Fruit fly (Drosophila melanogaster) whole organism: ENCODE data around the gene sinah.

Source experiments
- CG8478 ChIP-seq: fragments of >200 bp; optimal IDR thresholded peaks from 2 replicates; lab custom pipeline; 2018; ENCODE audit warnings: inconsistent platforms
- Dll ChIP-seq: fragments of >200 bp; optimal IDR thresholded peaks from 2 replicates; lab custom pipeline; 2017
- EcR ChIP-seq, 2 experiments: fragments of >200 bp; optimal IDR thresholded peaks; 2 replicates each; lab custom pipeline; 2017; ENCODE audit warnings: missing biosample characterization in 2 of 2, missing genetic modification characterization in 2 of 2, missing genetic modification reagents in 2 of 2
- pan ChIP-seq: fragments of >200 bp; optimal IDR thresholded peaks from 2 replicates; lab custom pipeline; 2017
- psq ChIP-seq: fragments of >200 bp; optimal IDR thresholded peaks from 2 replicates; lab custom pipeline; 2017
- usp ChIP-seq: fragments of >200 bp; optimal IDR thresholded peaks from 2 replicates; lab custom pipeline; 2017; ENCODE audit warnings: missing biosample characterization, missing genetic modification characterization, mixed read lengths

Gene sinah

dm6 chr3L:16878830-16879536 is 20.1 kb downstream of the sinah start:
- TF ChIP-seq Dll (lab: Kevin White, UChicago): no peak
- TF ChIP-seq psq: no peak
- no peak for TF ChIP-seq CG8478 (lab: Kevin White, UChicago)
- TF ChIP-seq pan: no peak
- TF ChIP-seq EcR (GFP tag; optimal IDR thresholded peaks at IDR 0.05; lab: Kevin White, UChicago): no peak
- TF ChIP-seq usp (GFP tag; lab: Kevin White, UChicago): no peak

dm6 chr3L:16881097-16881496 is 22.2 kb downstream of the sinah start:
- no peak for TF ChIP-seq pan
- TF ChIP-seq usp (GFP tag; lab: Kevin White, UChicago): no peak
- TF ChIP-seq EcR (GFP tag; optimal IDR thresholded peaks at IDR 0.05; lab: Kevin White, UChicago): no peak
- no peak for TF ChIP-seq psq
- no peak for TF ChIP-seq CG8478 (lab: Kevin White, UChicago)
- TF ChIP-seq Dll (lab: Kevin White, UChicago): no peak

dm6 chr3L:16884037-16884436 is 25.2 kb downstream of the sinah start:
- no peak for TF ChIP-seq Dll (lab: Kevin White, UChicago)
- TF ChIP-seq pan: no peak
- TF ChIP-seq psq: no peak
- no peak for TF ChIP-seq usp (GFP tag; lab: Kevin White, UChicago)
- no peak for TF ChIP-seq CG8478 (lab: Kevin White, UChicago)
- TF ChIP-seq EcR (GFP tag; optimal IDR thresholded peaks at IDR 0.05; lab: Kevin White, UChicago): no peak

dm6 chr3L:16885042-16885441 is 26.2 kb downstream of the sinah start:
- TF ChIP-seq psq (no peak), EcR (GFP tag; optimal IDR thresholded peaks at IDR 0.05; lab: Kevin White, UChicago) (no peak), Dll (lab: Kevin White, UChicago) (no peak), CG8478 (lab: Kevin White, UChicago) (no peak), pan (no peak), usp (GFP tag; lab: Kevin White, UChicago) (no peak)

dm6 chr3L:16886179-16886930 is 27.5 kb downstream of the sinah start:
- no peak for TF ChIP-seq EcR (GFP tag; optimal IDR thresholded peaks at IDR 0.05; lab: Kevin White, UChicago)
- TF ChIP-seq Dll (lab: Kevin White, UChicago): no peak
- TF ChIP-seq pan: no peak
- TF ChIP-seq psq: no peak
- no peak for TF ChIP-seq CG8478 (lab: Kevin White, UChicago)

- no peak for TF ChIP-seq EcR (GFP tag; optimal IDR thresholded peaks at IDR 0.05; lab: Kevin White, UChicago)
Observed at dm6 chr3L:16887272-16887671, 28.4 kb downstream of the sinah start.

dm6 chr3L:16889545-16889944 is 30.7 kb downstream of the sinah start:
- TF ChIP-seq psq (no peak), CG8478 (lab: Kevin White, UChicago) (no peak), Dll (lab: Kevin White, UChicago) (no peak), usp (GFP tag; lab: Kevin White, UChicago) (no peak), pan (no peak), EcR (GFP tag; optimal IDR thresholded peaks at IDR 0.05; lab: Kevin White, UChicago) (no peak)

dm6 chr3L:16890650-16891336 is 31.9 kb downstream of the sinah start:
- peak; percentile 82 for TF ChIP-seq Dll (lab: Kevin White, UChicago)
- no peak for TF ChIP-seq pan

dm6 chr3L:16891914-16892313 is 33.0 kb downstream of the sinah start:
- TF ChIP-seq usp (GFP tag; lab: Kevin White, UChicago) (no peak), EcR (GFP tag; optimal IDR thresholded peaks at IDR 0.05; lab: Kevin White, UChicago) (no peak), psq (no peak), Dll (lab: Kevin White, UChicago) (no peak), CG8478 (lab: Kevin White, UChicago) (no peak), pan (no peak)

dm6 chr3L:16892728-16893271 is 33.9 kb downstream of the sinah start:
- TF ChIP-seq usp (GFP tag; lab: Kevin White, UChicago): no peak
- TF ChIP-seq CG8478 (lab: Kevin White, UChicago): no peak

dm6 chr3L:16893647-16894046 is 34.8 kb downstream of the sinah start:
- TF ChIP-seq EcR (GFP tag; optimal IDR thresholded peaks at IDR 0.05; lab: Kevin White, UChicago): no peak
- TF ChIP-seq psq: no peak
- TF ChIP-seq CG8478 (lab: Kevin White, UChicago): no peak
- TF ChIP-seq usp (GFP tag; lab: Kevin White, UChicago): no peak
- no peak for TF ChIP-seq pan
- no peak for TF ChIP-seq Dll (lab: Kevin White, UChicago)

dm6 chr3L:16896408-16896807 is 37.5 kb downstream of the sinah start:
- TF ChIP-seq pan: no peak
- no peak for TF ChIP-seq Dll (lab: Kevin White, UChicago)
- TF ChIP-seq psq: no peak
- no peak for TF ChIP-seq EcR (GFP tag; optimal IDR thresholded peaks at IDR 0.05; lab: Kevin White, UChicago)
- TF ChIP-seq CG8478 (lab: Kevin White, UChicago): no peak
- no peak for TF ChIP-seq usp (GFP tag; lab: Kevin White, UChicago)
